Worm (Caenorhabditis elegans): ENCODE data around the gene F19C7.8.

DNA sequence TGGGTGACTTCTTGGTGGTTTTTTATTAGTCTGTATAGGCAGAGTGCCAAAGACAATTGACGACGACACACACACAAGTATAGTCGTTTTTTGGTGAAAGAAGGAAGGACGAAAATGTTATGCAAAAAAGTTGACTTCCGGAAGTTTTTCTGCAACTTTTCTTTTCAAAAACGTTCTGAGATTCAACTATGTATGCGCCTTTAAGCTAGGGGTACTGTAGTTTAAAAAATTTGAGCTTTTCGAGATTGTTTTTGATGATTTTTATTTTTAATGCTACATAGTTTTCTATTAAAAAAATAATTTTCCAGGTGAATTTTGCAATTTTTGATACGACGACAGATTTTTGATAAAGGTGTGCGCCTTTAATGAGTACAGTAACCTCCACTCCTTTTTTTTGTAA is 29.9 kb upstream of the F19C7.8 start:
- TF ChIP-seq unc-62 (GFP tag; optimal IDR thresholded peaks at IDR 0.05) = no peak
- TF ChIP-seq nhr-76 (tag; optimal IDR thresholded peaks at IDR 0.05) = no peak
- no peak for TF ChIP-seq ztf-4 (tag; optimal IDR thresholded peaks at IDR 0.05)
- no peak for TF ChIP-seq nhr-43 (tag; optimal IDR thresholded peaks at IDR 0.05; ENCODE audit: poor library complexity, severe bottlenecking)
- TF ChIP-seq R02D3.7 (tag; optimal IDR thresholded peaks at IDR 0.05) = no peak
- TF ChIP-seq nhr-67 (tag; optimal IDR thresholded peaks at IDR 0.05) = no peak
- TF ChIP-seq pqm-1 (tag; optimal IDR thresholded peaks at IDR 0.05) = no peak
- TF ChIP-seq skn-1 (tag; optimal IDR thresholded peaks at IDR 0.05) = no peak
- no peak for TF ChIP-seq nhr-12 (tag; optimal IDR thresholded peaks at IDR 0.05)
- TF ChIP-seq lin-39 (tag; optimal IDR thresholded peaks at IDR 0.05) = no peak
- TF ChIP-seq fkh-10 (GFP tag; optimal IDR thresholded peaks at IDR 0.05) = no peak
- no peak for TF ChIP-seq zag-1 (tag; optimal IDR thresholded peaks at IDR 0.05)
- TF ChIP-seq tbx-2 (tag; optimal IDR thresholded peaks at IDR 0.05) = no peak

All from whole organism, L3 larva.